Fruit fly (Drosophila melanogaster) whole organism, prepupa: Measurements from ENCODE around the gene Fit2.

Experiments used
- Blimp-1 ChIP-seq: fragments of 200-800 bp; sonication (Bioruptor generic); optimal IDR thresholded peaks from 3 replicates; lab custom pipeline; 2017; ENCODE audit warnings: missing biosample characterization, missing genetic modification characterization, mild to moderate bottlenecking, moderate library complexity, missing genetic modification reagents
- CG10631 ChIP-seq: fragments of 200-800 bp; sonication (Bioruptor generic); optimal IDR thresholded peaks from 2 replicates; lab custom pipeline; 2016; ENCODE audit warnings: missing biosample characterization, missing genetic modification characterization
- CG10669 ChIP-seq: fragments of 200-800 bp; sonication (Bioruptor generic); optimal IDR thresholded peaks from 3 replicates; lab custom pipeline; 2018; ENCODE audit warnings: missing biosample characterization, mild to moderate bottlenecking, missing genetic modification characterization, moderate library complexity
- CG11294 ChIP-seq: fragments of 200-800 bp; sonication (Bioruptor generic); IDR thresholded peaks from 2 replicates; pipeline ENCODE4 v1.3.6; 2022; ENCODE audit warnings: missing biosample characterization, missing genetic modification characterization
- CG11762 ChIP-seq: fragments of 200-800 bp; sonication (Bioruptor generic); optimal IDR thresholded peaks from 3 replicates; lab custom pipeline; 2016; ENCODE audit warnings: missing biosample characterization, missing genetic modification characterization; ENCODE audit not compliant: insufficient read depth
- CG15336 ChIP-seq: fragments of 200-800 bp; sonication (Bioruptor generic); IDR thresholded peaks from 2 replicates; pipeline ENCODE4 v1.3.6; 2022; ENCODE audit warnings: missing biosample characterization, missing genetic modification characterization
- CG1621 ChIP-seq: fragments of 200-800 bp; sonication (Bioruptor generic); optimal IDR thresholded peaks from 3 replicates; lab custom pipeline; 2018; ENCODE audit warnings: missing biosample characterization, mild to moderate bottlenecking, missing genetic modification characterization
- CG3032 ChIP-seq: fragments of 200-800 bp; optimal IDR thresholded peaks from 2 replicates; lab custom pipeline; 2019; ENCODE audit warnings: missing biosample characterization, mild to moderate bottlenecking, missing genetic modification characterization, moderate library complexity
- CG31627 ChIP-seq: fragments of 200-800 bp; sonication (Bioruptor generic); optimal IDR thresholded peaks from 3 replicates; lab custom pipeline; 2016; ENCODE audit warnings: missing biosample characterization, missing genetic modification characterization
- CG34406 ChIP-seq: fragments of 200-800 bp; sonication (Bioruptor generic); optimal IDR thresholded peaks from 3 replicates; lab custom pipeline; 2016; ENCODE audit warnings: missing biosample characterization, missing genetic modification characterization
- CG3919 ChIP-seq: fragments of 200-800 bp; sonication (Bioruptor generic); optimal IDR thresholded peaks from 3 replicates; lab custom pipeline; 2016; ENCODE audit warnings: missing biosample characterization, missing genetic modification characterization
- CG4318 ChIP-seq: fragments of 200-800 bp; sonication (Bioruptor generic); optimal IDR thresholded peaks from 3 replicates; lab custom pipeline; 2017; ENCODE audit warnings: missing biosample characterization, mild to moderate bottlenecking, missing genetic modification characterization
- CG6163 ChIP-seq: fragments of 200-800 bp; sonication (Bioruptor generic); IDR thresholded peaks from 3 replicates; pipeline ENCODE4 v1.3.6; 2022; ENCODE audit warnings: missing biosample characterization, missing genetic modification characterization
- CG6276 ChIP-seq: fragments of 200-800 bp; sonication (Bioruptor generic); optimal IDR thresholded peaks from 2 replicates; lab custom pipeline; 2017; ENCODE audit warnings: missing biosample characterization, mild to moderate bottlenecking, missing genetic modification characterization
- CG6808 ChIP-seq: fragments of 200-800 bp; sonication (Bioruptor generic); optimal IDR thresholded peaks from 3 replicates; lab custom pipeline; 2017; ENCODE audit warnings: missing biosample characterization, missing genetic modification characterization, mild to moderate bottlenecking, moderate library complexity, missing genetic modification reagents
- CG7368 ChIP-seq: fragments of 200-800 bp; sonication (Bioruptor generic); optimal IDR thresholded peaks from 3 replicates; lab custom pipeline; 2016; ENCODE audit warnings: missing biosample characterization, missing genetic modification characterization
- CG8119 ChIP-seq: fragments of 200-800 bp; sonication (Bioruptor generic); IDR thresholded peaks from 3 replicates; pipeline ENCODE4 v1.3.6; 2022; ENCODE audit warnings: missing biosample characterization, missing genetic modification characterization
- CG8319 ChIP-seq: fragments of 200-800 bp; sonication (Bioruptor generic); optimal IDR thresholded peaks from 3 replicates; lab custom pipeline; 2016; ENCODE audit warnings: missing biosample characterization, missing genetic modification characterization
- CG8632 ChIP-seq: fragments of 200-800 bp; sonication (Bioruptor generic); optimal IDR thresholded peaks from 3 replicates; lab custom pipeline; 2016; ENCODE audit warnings: missing biosample characterization, missing genetic modification characterization
- CG9139 ChIP-seq: fragments of 200-800 bp; sonication (Bioruptor generic); optimal IDR thresholded peaks from 3 replicates; lab custom pipeline; 2017; ENCODE audit warnings: missing biosample characterization, mild to moderate bottlenecking, missing genetic modification characterization
- Eip75B ChIP-seq: fragments of 200-800 bp; sonication (Bioruptor generic); optimal IDR thresholded peaks from 3 replicates; lab custom pipeline; 2016; ENCODE audit warnings: missing biosample characterization, missing genetic modification characterization
- Eip78C ChIP-seq: fragments of 200-800 bp; sonication (Bioruptor generic); peaks from one replicate; lab custom pipeline; 2016; ENCODE audit warnings: missing biosample characterization, missing genetic modification characterization
- Eip93F ChIP-seq: fragments of 200-800 bp; sonication (Bioruptor generic); optimal IDR thresholded peaks from 2 replicates; lab custom pipeline; 2016; ENCODE audit warnings: missing biosample characterization, mild to moderate bottlenecking, missing genetic modification characterization
- Ets21C ChIP-seq: fragments of 200-800 bp; sonication (Bioruptor generic); optimal IDR thresholded peaks from 3 replicates; lab custom pipeline; 2016; ENCODE audit warnings: missing biosample characterization, missing genetic modification characterization
- Gug ChIP-seq: fragments of 200-800 bp; sonication (Bioruptor generic); IDR thresholded peaks from 2 replicates; pipeline ENCODE4 v1.3.6; 2022; ENCODE audit warnings: missing biosample characterization, missing genetic modification characterization
- Hr38 ChIP-seq: sonication (Bioruptor generic); optimal IDR thresholded peaks from 2 replicates; lab custom pipeline; 2016; ENCODE audit warnings: missing biosample characterization, missing genetic modification characterization
- Hr39 ChIP-seq: fragments of 200-800 bp; sonication (Bioruptor generic); optimal IDR thresholded peaks from 2 replicates; lab custom pipeline; 2016; ENCODE audit warnings: missing biosample characterization, missing genetic modification characterization
- Lpt ChIP-seq: fragments of 200-800 bp; sonication (Bioruptor generic); optimal IDR thresholded peaks from 3 replicates; lab custom pipeline; 2016; ENCODE audit warnings: missing biosample characterization, missing genetic modification characterization
- Met ChIP-seq: fragments of 200-800 bp; sonication (Bioruptor generic); optimal IDR thresholded peaks from 3 replicates; lab custom pipeline; 2016; ENCODE audit warnings: missing biosample characterization, missing genetic modification characterization
- OdsH ChIP-seq: fragments of 200-800 bp; sonication (Bioruptor generic); optimal IDR thresholded peaks from 3 replicates; lab custom pipeline; 2016; ENCODE audit warnings: missing biosample characterization, missing genetic modification characterization
- Sox102F ChIP-seq: fragments of 200-800 bp; sonication (Bioruptor generic); optimal IDR thresholded peaks from 2 replicates; lab custom pipeline; 2016; ENCODE audit warnings: missing biosample characterization, mild to moderate bottlenecking, missing genetic modification characterization
- achi ChIP-seq: fragments of 200-800 bp; sonication (Bioruptor generic); optimal IDR thresholded peaks from 3 replicates; lab custom pipeline; 2016; ENCODE audit warnings: missing biosample characterization, missing genetic modification characterization
- cyc ChIP-seq: fragments of 200-800 bp; sonication (Bioruptor generic); optimal IDR thresholded peaks from 3 replicates; lab custom pipeline; 2016; ENCODE audit warnings: missing biosample characterization, missing genetic modification characterization
- dac ChIP-seq: fragments of 200-800 bp; sonication (Bioruptor generic); optimal IDR thresholded peaks from 2 replicates; lab custom pipeline; 2017; ENCODE audit warnings: missing biosample characterization, mild to moderate bottlenecking, missing genetic modification characterization
- dsx ChIP-seq: fragments of 200-800 bp; optimal IDR thresholded peaks from 3 replicates; lab custom pipeline; 2019; ENCODE audit warnings: missing biosample characterization, mild to moderate bottlenecking, missing genetic modification characterization, moderate library complexity; ENCODE audit not compliant: poor library complexity, severe bottlenecking
- esn ChIP-seq: fragments of 200-800 bp; sonication (Bioruptor generic); optimal IDR thresholded peaks from 2 replicates; lab custom pipeline; 2016; ENCODE audit warnings: missing biosample characterization, mild to moderate bottlenecking, missing genetic modification characterization, moderate library complexity
- fd59A ChIP-seq: fragments of 200-800 bp; sonication (Bioruptor generic); optimal IDR thresholded peaks from 2 replicates; lab custom pipeline; 2017; ENCODE audit warnings: missing biosample characterization, mild to moderate bottlenecking, missing genetic modification characterization, missing genetic modification reagents
- fkh ChIP-seq: fragments of 200-800 bp; sonication (Bioruptor generic); optimal IDR thresholded peaks from 3 replicates; lab custom pipeline; 2017; ENCODE audit warnings: missing biosample characterization, mild to moderate bottlenecking, missing genetic modification characterization, moderate library complexity
- lz ChIP-seq: fragments of 200-800 bp; sonication (Bioruptor generic); optimal IDR thresholded peaks from 3 replicates; lab custom pipeline; 2016; ENCODE audit warnings: missing biosample characterization, missing genetic modification characterization
- net ChIP-seq: fragments of 200-800 bp; sonication (Bioruptor generic); optimal IDR thresholded peaks from 3 replicates; lab custom pipeline; 2016; ENCODE audit warnings: missing biosample characterization, missing genetic modification characterization
- pdm3 ChIP-seq: fragments of 200-800 bp; sonication (Bioruptor generic); optimal IDR thresholded peaks from 3 replicates; lab custom pipeline; 2016; ENCODE audit warnings: missing biosample characterization, missing genetic modification characterization
- salr ChIP-seq, 2 experiments: fragments of 200-800 bp; sonication (Bioruptor generic); optimal IDR thresholded peaks; 3 replicates each; lab custom pipeline; 2016 to 2018; ENCODE audit warnings: missing biosample characterization in 2 of 2, missing genetic modification characterization in 2 of 2, mild to moderate bottlenecking in 1 of 2
- svp ChIP-seq: fragments of 200-800 bp; sonication (Bioruptor generic); peaks from one replicate; lab custom pipeline; 2016; ENCODE audit warnings: missing biosample characterization, missing genetic modification characterization
- topi ChIP-seq: fragments of 200-800 bp; sonication (Bioruptor generic); optimal IDR thresholded peaks from 3 replicates; lab custom pipeline; 2016; ENCODE audit warnings: missing biosample characterization, missing genetic modification characterization

Gene Fit2

dm6 chr3L:17012017-17012719 is 12.0 kb upstream of the Fit2 start, which contains the start of gene CG3764 (continued):
- TF ChIP-seq CG8119 (GFP tag; lab: Robert Waterston, UW) = peak; percentile 18; the same call in 1 of the 3 replicates
- TF ChIP-seq fd59A (GFP tag; lab: Kevin White, UChicago) = no peak
- TF ChIP-seq CG4318 (GFP tag; lab: Kevin White, UChicago) = no peak
- TF ChIP-seq dsx (GFP tag; lab: Kevin White, UChicago) = peak; percentile 17
- TF ChIP-seq Lpt = no peak
- peak; percentile 70 for TF ChIP-seq CG6163 (GFP tag; lab: Robert Waterston, UW)
- peak in 1 of 2 experiments; percentile 65 for TF ChIP-seq salr (GFP tag; optimal IDR thresholded peaks at IDR 0.05; lab: Kevin White, UChicago)
- peak; percentile 52 for TF ChIP-seq pdm3 (GFP tag; lab: Kevin White, UChicago)
- TF ChIP-seq CG1621 (tag; lab: Kevin White, UChicago) = peak; percentile 35
- peak; percentile 25 for TF ChIP-seq CG8319 (GFP tag; lab: Kevin White, UChicago)
- peak; percentile 75 for TF ChIP-seq CG3919
- peak; percentile 55 for TF ChIP-seq Eip75B (GFP tag; lab: Kevin White, UChicago)
- no peak for TF ChIP-seq CG11762 (GFP tag; lab: Kevin White, UChicago)
- TF ChIP-seq Hr38 (GFP tag; lab: Kevin White, UChicago) = no peak
- peak; percentile 65 for TF ChIP-seq net (GFP tag; lab: Kevin White, UChicago)
- peak; percentile 40 for TF ChIP-seq CG8632 (GFP tag; lab: Kevin White, UChicago)
- no peak for TF ChIP-seq CG10631 (GFP tag; lab: Kevin White, UChicago)
- TF ChIP-seq CG7368 (GFP tag; lab: Kevin White, UChicago) = peak; percentile 51
- no peak for TF ChIP-seq CG11294 (GFP tag; lab: Robert Waterston, UW)

- TF ChIP-seq CG4318 (GFP tag; lab: Kevin White, UChicago) (no peak), CG9139 (GFP tag; lab: Kevin White, UChicago) (no peak), fkh (peak; percentile 99), Eip75B (GFP tag; lab: Kevin White, UChicago) (no peak), Eip78C (peak; percentile 60), CG7368 (GFP tag; lab: Kevin White, UChicago) (no peak), Hr39 (GFP tag; lab: Kevin White, UChicago) (peak; percentile 56), OdsH (GFP tag; lab: Kevin White, UChicago) (no peak), lz (GFP tag; lab: Kevin White, UChicago) (peak; percentile 71), CG3032 (peak; percentile 64), dac (peak; percentile 15), esn (GFP tag; lab: Kevin White, UChicago) (peak; percentile 67), CG31627 (peak; percentile 65), achi (no peak), CG6163 (GFP tag; lab: Robert Waterston, UW) (0 out of 3 replicates have a peak, but pooled peaks have one; percentile 47), cyc (GFP tag; lab: Kevin White, UChicago) (peak; percentile 57), CG6808 (GFP tag; lab: Kevin White, UChicago) (no peak), CG10669 (GFP tag; lab: Kevin White, UChicago) (no peak), Sox102F (GFP tag; lab: Kevin White, UChicago) (no peak), CG6276 (GFP tag; lab: Kevin White, UChicago) (no peak), Gug (no peak), Hr38 (GFP tag; lab: Kevin White, UChicago) (no peak), Ets21C (peak; percentile 54), Met (GFP tag; lab: Kevin White, UChicago) (no peak), svp (no peak), CG8632 (GFP tag; lab: Kevin White, UChicago) (peak; percentile 48), dsx (GFP tag; lab: Kevin White, UChicago) (no peak), Blimp-1 (peak; percentile 6), CG8119 (GFP tag; lab: Robert Waterston, UW) (no peak), CG15336 (GFP tag; lab: Robert Waterston, UW) (no peak), CG34406 (GFP tag; lab: Kevin White, UChicago) (no peak), CG11294 (GFP tag; lab: Robert Waterston, UW) (no peak; the same call in 1 of the 2 replicates), topi (GFP tag; lab: Kevin White, UChicago) (peak; percentile 60), CG8319 (GFP tag; lab: Kevin White, UChicago) (no peak), CG11762 (GFP tag; lab: Kevin White, UChicago) (peak; percentile 37), Eip93F (GFP tag; lab: Kevin White, UChicago) (no peak)
Observed at dm6 chr3L:17015663-17016575, 8.2 kb upstream of the Fit2 start, which contains the start of the genes CG6664 and CG7728. Gene CG6664 (minus strand): TSS chr3L:17016180. Gene CG7728 (plus strand): TSS chr3L:17016536.
